Worm (Caenorhabditis elegans) whole organism, L2 larva: ENCODE results near the gene etc-1.

Experiments
- R02D3.7 ChIP-seq: fragments of 150-350 bp; optimal IDR thresholded peaks from 2 replicates; lab custom pipeline; 2014; ENCODE audit warnings: missing biosample characterization, missing genetic modification characterization
- elt-3 ChIP-seq: sonication (generic microtip); optimal IDR thresholded peaks from 2 replicates; lab custom pipeline; 2017; ENCODE audit warnings: missing biosample characterization, missing genetic modification characterization
- fos-1 ChIP-seq: fragments of 150-350 bp; optimal IDR thresholded peaks from 2 replicates; lab custom pipeline; 2014; ENCODE audit warnings: missing biosample characterization, missing genetic modification characterization
- mdl-1 ChIP-seq, 2 experiments: fragments of 150-350 bp in 1 of 2; sonication (generic microtip) in 1 of 2; optimal IDR thresholded peaks; 2 replicates each; lab custom pipeline; 2017; ENCODE audit warnings: missing biosample characterization in 2 of 2, missing genetic modification characterization in 2 of 2
- nhr-11 ChIP-seq: fragments of 150-350 bp; optimal IDR thresholded peaks from 2 replicates; lab custom pipeline; 2014; ENCODE audit warnings: missing biosample characterization, missing genetic modification characterization
- nhr-12 ChIP-seq: fragments of 150-350 bp; optimal IDR thresholded peaks from 2 replicates; lab custom pipeline; 2014; ENCODE audit warnings: missing biosample characterization, missing genetic modification characterization
- nhr-237 ChIP-seq: fragments of 150-350 bp; optimal IDR thresholded peaks from 2 replicates; lab custom pipeline; 2014; ENCODE audit warnings: missing biosample characterization, missing genetic modification characterization
- sem-4 ChIP-seq: fragments of 150-350 bp; optimal IDR thresholded peaks from 2 replicates; lab custom pipeline; 2014; ENCODE audit warnings: missing biosample characterization, missing genetic modification reagents, missing genetic modification characterization
- unc-39 ChIP-seq: fragments of 150-350 bp; optimal IDR thresholded peaks from 2 replicates; lab custom pipeline; 2014; ENCODE audit warnings: missing biosample characterization, missing genetic modification characterization
- unc-62 ChIP-seq: fragments of 150-350 bp; optimal IDR thresholded peaks from 2 replicates; lab custom pipeline; 2014; ENCODE audit warnings: missing biosample characterization, missing genetic modification reagents, missing genetic modification characterization
- zag-1 ChIP-seq: fragments of 150-350 bp; optimal IDR thresholded peaks from 2 replicates; lab custom pipeline; 2014; ENCODE audit warnings: missing biosample characterization, missing genetic modification characterization

DNA sequence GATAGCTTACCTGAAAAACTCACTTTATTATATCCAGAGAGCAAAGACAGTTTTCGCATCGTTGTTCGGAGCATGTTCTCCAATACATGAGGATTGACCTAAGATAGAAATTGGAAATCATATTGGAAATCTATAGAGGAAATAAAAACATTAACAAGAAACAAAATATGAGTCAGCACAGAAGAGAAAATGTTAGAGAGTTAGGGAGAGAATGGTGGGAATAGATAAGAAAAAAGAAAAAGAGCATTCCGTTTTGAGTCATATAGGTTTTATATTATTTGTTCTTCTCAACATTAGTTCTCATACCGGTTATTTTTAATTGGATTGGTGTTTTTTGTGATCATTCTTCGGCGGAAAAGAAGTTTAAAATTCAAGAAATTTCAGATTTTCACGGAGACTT lies 20.2 kb downstream of the etc-1 start, which contains the start of gene hgap-2:
- TF ChIP-seq unc-62 (no peak), zag-1 (tag; lab: Kevin White, UChicago) (no peak), elt-3 (tag; lab: Kevin White, UChicago) (no peak), nhr-12 (tag; lab: Kevin White, UChicago) (no peak), unc-39 (tag; lab: Kevin White, UChicago) (no peak), nhr-11 (tag; lab: Kevin White, UChicago) (no peak), nhr-237 (no peak), fos-1 (peak; percentile 53), sem-4 (tag; lab: Kevin White, UChicago) (no peak), mdl-1 (tag; optimal IDR thresholded peaks at IDR 0.05; lab: Kevin White, UChicago) (no peak), R02D3.7 (tag; lab: Kevin White, UChicago) (no peak)
